Fruit fly (Drosophila melanogaster): Measurements from ENCODE around the gene Mur18B.
A peak's percentile ranks its signal among the peaks of the same experiment; 100 is the strongest.

Mur18B gene

dm6 chrX:19243379-19243834 is 30.4 kb downstream of the Mur18B start, which contains the start of gene CG7889 (continued):
- TF ChIP-seq CG7786 (GFP tag; optimal IDR thresholded peaks at IDR 0.05) (no peak), CG7556 (GFP tag; optimal IDR thresholded peaks at IDR 0.05) (no peak), toy (GFP tag; IDR thresholded peaks at IDR 0.05) (no peak), Chrac-16 (GFP tag; optimal IDR thresholded peaks at IDR 0.05) (no peak), CG16779 (GFP tag; IDR thresholded peaks at IDR 0.05) (no peak), peb (GFP tag; IDR thresholded peaks at IDR 0.05) (no peak), Lim3 (GFP tag; IDR thresholded peaks at IDR 0.05) (no peak), Pdp1 (GFP tag; optimal IDR thresholded peaks at IDR 0.05) (peak in 1 of 2 experiments; percentile 41), lilli (GFP tag; optimal IDR thresholded peaks at IDR 0.05) (peak; percentile 53), CG14441 (GFP tag; IDR thresholded peaks at IDR 0.05) (no peak), CG4820 (GFP tag; optimal IDR thresholded peaks at IDR 0.05) (peak; percentile 27), ERR (GFP tag; optimal IDR thresholded peaks at IDR 0.05) (no peak), fu2 (GFP tag; optimal IDR thresholded peaks at IDR 0.05) (no peak), zfh1 (GFP tag; IDR thresholded peaks at IDR 0.05) (no peak), CG15696 (tag; optimal IDR thresholded peaks at IDR 0.05) (peak; percentile 6), CG17612 (GFP tag; IDR thresholded peaks at IDR 0.05) (no peak), oc (tag; optimal IDR thresholded peaks at IDR 0.05) (no peak), tap (tag; optimal IDR thresholded peaks at IDR 0.05) (peak; percentile 9), CG11696 (GFP tag; IDR thresholded peaks at IDR 0.05) (no peak), CG17568 (GFP tag; optimal IDR thresholded peaks at IDR 0.05) (no peak), CG8290 (GFP tag; optimal IDR thresholded peaks at IDR 0.05) (peak; percentile 36), CG8290 (tag; optimal IDR thresholded peaks at IDR 0.05) (peak in 1 of 2 experiments; percentile 76), phol (tag; optimal IDR thresholded peaks at IDR 0.05) (peak; percentile 40), Bgb (GFP tag; IDR thresholded peaks at IDR 0.05; ENCODE audit: partially characterized antibody) (no peak), CG6765 (GFP tag; optimal IDR thresholded peaks at IDR 0.05) (peak; percentile 9), grn (GFP tag; optimal IDR thresholded peaks at IDR 0.05) (no peak), CG11398 (GFP tag; optimal IDR thresholded peaks at IDR 0.05) (no peak), CG11085 (GFP tag; IDR thresholded peaks at IDR 0.05) (no peak), CG13894 (tag; optimal IDR thresholded peaks at IDR 0.05) (no peak), CG33213 (GFP tag; optimal IDR thresholded peaks at IDR 0.05) (no peak), disco-r (GFP tag; optimal IDR thresholded peaks at IDR 0.05) (no peak), h (optimal IDR thresholded peaks at IDR 0.05) (no peak), trh (GFP tag; optimal IDR thresholded peaks at IDR 0.05) (no peak), croc (GFP tag; conservative IDR thresholded peaks at IDR 0.05) (no peak), CG7745 (tag; optimal IDR thresholded peaks at IDR 0.05) (no peak), Scr (GFP tag; IDR thresholded peaks at IDR 0.05; ENCODE audit: partially characterized antibody) (no peak), CG1792 (GFP tag; optimal IDR thresholded peaks at IDR 0.05) (no peak), D (optimal IDR thresholded peaks at IDR 0.05) (no peak), D (GFP tag; optimal IDR thresholded peaks at IDR 0.05) (no peak)

dm6 chrX:19247200-19248052 is 34.4 kb downstream of the Mur18B start, which contains the start of gene CG7992:
TSS of gene CG7992 (minus strand) at chrX:19247250.
- TF ChIP-seq emc (GFP tag; optimal IDR thresholded peaks at IDR 0.05) (peak; percentile 15), Ptx1 (GFP tag; IDR thresholded peaks at IDR 0.05) (peak; percentile 57), onecut (GFP tag; IDR thresholded peaks at IDR 0.05) (no peak; the same call in 1 of the 2 replicates), ash1 (GFP tag; optimal IDR thresholded peaks at IDR 0.05) (no peak), Blimp-1 (GFP tag; optimal IDR thresholded peaks at IDR 0.05) (no peak), klu (GFP tag; IDR thresholded peaks at IDR 0.05) (no peak), CG4617 (GFP tag; optimal IDR thresholded peaks at IDR 0.05; ENCODE audit: borderline replicate concordance) (no peak), en (GFP tag; optimal IDR thresholded peaks at IDR 0.05) (no peak), z (GFP tag; IDR thresholded peaks at IDR 0.05) (no peak), Fer2 (tag; optimal IDR thresholded peaks at IDR 0.05) (no peak), CG4730 (GFP tag; IDR thresholded peaks at IDR 0.05) (no peak; the same call in 1 of the 2 replicates), tup (GFP tag; optimal IDR thresholded peaks at IDR 0.05) (peak; percentile 19), Oaz (GFP tag; IDR thresholded peaks at IDR 0.05) (0 out of 2 replicates have a peak, but pooled peaks have one; percentile 21), CG4820 (GFP tag; optimal IDR thresholded peaks at IDR 0.05) (peak; percentile 48), aop (GFP tag; IDR thresholded peaks at IDR 0.05) (no peak)
